Fruit fly (Drosophila melanogaster) ovary, adult (tissue): ENCODE data around the gene CG2861.

ENCODE experiments used
- CG17801 ChIP-seq: fragments of 200-800 bp; optimal IDR thresholded peaks from 2 replicates; lab custom pipeline; 2019; ENCODE audit warnings: missing biosample characterization, mild to moderate bottlenecking, missing genetic modification characterization, moderate library complexity; ENCODE audit not compliant: partially characterized antibody

Gene CG2861

DNA sequence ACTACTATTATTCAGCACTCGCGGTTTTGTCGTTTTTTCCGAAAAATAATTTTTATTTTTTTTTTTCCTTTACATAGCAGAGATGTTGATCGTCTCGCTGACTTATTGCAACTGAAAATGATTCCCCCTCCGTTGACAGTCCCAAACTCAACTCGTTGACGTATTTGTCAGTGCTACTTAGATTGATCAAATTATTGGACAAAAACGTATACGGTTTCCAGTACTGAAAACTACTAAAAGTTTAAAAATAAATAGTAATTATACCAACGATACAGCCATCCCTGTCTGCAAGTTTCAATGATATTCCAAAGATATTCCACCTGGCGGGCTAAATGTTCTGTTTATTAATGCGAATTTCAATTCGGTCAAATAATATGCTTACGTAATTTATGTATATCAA, at the start of gene CG2861:
Gene CG2861, minus strand, starts transcription at position 101 of the 400 bp plus-strand sequence.
- no peak for TF ChIP-seq CG17801

DNA sequence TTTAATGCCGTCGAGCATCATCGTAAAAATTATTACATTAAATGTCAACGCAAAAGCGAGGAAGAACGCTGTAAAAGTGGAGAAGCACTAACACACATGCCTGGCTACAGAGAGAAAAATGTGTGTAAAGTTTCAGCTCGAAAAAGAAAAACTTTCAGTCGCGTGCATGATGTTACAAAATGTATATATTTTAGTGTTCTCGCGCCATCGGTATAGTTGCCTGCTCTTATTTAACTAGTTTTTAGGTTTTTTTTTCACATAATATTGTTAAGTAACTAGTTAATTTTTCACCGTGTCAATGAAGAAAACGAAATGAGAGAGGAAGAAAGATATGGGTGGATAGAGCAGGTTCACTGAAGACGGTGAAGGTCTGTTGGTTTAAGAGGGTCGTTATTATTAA, 44.7 kb upstream of the CG2861 start:
- no peak for TF ChIP-seq CG17801

DNA sequence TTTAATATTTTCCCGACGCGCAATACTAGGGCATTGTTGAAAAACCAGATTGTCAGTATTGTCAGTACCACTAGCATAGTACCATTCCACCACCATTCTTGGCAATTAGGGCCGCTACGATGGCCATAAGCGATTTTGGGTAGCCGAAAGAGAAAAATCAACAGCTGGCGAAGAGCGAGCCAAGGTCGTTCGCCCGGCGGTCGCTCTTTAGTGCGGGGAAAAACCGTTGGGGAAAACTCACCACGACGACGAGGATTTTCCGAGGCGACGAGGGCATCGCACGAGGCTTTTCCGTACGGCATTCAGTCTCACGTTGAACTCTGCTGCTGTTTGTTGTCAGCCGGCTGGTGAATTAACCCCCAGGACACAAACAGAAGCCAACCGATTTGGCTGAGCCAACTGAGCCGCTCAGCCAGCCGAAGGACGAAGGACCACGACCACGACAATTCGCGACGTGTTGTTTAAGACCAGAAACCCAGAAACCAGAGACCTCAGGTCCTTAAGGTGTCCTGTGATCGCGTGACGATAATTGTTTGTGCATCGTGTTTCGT, 36.0 kb upstream of the CG2861 start, which contains the start of gene CG42594:
Gene CG42594, plus strand, starts transcription at position 286 of the 551 bp plus-strand sequence.
- no peak for TF ChIP-seq CG17801

DNA sequence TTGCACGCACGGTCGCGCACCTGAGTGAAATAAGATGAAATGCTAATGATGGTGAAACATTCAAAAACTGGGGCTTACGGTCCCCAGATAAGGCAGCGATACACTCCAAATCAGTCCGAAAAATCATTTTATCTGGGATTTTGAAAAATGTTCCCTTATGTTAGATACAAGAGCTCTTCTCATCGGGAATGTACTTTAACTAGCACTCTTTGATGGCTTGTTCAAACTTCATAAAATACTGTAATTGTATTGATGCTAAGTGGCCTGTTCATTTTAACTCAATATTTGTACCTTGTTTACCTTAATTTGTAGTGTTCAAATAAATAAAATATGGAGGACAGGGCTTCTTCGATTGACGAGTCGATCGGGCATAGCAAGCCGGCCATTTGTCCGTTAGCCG, 21.0 kb upstream of the CG2861 start, which contains the start of gene CG12682:
Gene CG12682, plus strand, starts transcription at position 301 of the 400 bp plus-strand sequence.
- TF ChIP-seq CG17801 = no peak

DNA sequence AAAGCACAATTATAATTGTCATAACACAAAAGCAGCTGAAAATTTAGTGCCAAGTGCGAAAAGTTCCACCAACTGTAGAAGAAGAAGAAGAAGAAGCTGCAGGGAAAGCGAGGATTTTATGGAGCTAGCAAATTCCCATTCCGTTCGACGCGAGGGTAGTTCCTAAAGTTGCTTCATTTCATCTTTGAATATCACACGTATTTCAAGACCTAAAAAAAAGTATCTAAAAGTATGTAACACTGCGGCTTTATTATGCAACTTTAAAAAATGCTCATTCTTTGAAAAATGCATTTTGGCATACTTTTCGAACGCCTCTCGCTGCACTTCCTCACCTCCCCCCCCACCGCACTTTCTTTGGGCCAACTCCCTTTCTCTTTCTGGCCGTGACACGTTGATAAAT, 3.2 kb upstream of the CG2861 start:
- TF ChIP-seq CG17801 = no peak

DNA sequence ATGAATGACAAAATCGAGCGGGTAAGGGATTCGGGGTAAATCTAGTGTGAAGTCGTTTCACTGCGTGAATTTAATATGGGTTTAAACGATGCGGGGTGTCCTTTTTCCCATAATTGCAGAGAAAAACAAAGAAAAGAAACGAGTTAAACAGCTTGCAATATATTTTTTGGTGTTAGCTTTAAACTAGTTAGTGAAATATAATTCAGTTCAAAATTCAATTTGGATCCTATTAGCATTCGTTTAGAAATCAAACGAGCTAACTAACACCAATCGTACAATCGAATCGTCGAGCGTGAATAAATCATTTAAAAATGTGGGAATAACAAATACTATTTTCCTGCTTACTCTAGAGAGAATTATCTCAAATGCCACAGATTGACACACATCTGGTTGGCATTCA, 20.9 kb downstream of the CG2861 start, which contains the start of gene CG6978:
Gene CG6978, plus strand, starts transcription at position 301 of the 400 bp plus-strand sequence.
- TF ChIP-seq CG17801 = no peak

DNA sequence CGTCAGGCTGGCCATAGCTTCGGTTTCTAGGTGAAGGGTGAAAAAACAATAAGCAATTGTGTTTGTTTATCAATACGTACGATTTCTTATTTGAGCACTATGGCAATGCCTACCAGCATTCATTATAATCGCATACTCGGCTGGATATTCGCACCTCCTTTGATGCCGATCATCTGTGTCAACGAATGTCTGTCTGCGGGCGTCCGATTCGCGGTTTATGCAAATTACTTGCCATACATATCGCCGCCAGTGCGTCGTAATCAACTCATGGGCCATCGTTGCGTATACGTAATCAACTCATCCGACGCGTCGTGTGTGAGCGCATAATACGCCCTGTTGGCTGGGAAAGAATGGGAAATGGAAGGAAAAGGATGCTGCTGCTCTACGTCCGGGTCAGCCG, 22.0 kb downstream of the CG2861 start, which contains the start of gene CG15471:
Gene CG15471, minus strand, starts transcription at position 101 of the 400 bp plus-strand sequence.
- TF ChIP-seq CG17801 = no peak

DNA sequence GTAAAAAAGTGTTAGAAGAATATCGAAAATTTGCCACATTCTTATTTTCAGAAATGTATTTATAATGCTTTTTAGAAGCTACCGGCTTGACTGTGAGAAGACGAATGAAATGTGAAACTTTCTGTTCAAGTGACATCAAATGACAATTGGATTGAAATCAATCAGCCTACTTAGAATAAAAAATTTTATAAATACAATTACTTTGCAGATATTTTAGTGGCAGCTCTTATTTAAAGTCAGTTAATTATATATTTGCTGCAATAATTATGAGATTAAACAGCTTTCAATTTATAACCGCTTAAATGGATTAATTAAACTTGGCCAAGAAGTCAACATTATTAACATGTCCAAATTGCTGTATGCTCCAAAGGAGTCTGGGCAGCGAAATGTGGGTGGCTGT, 27.4 kb downstream of the CG2861 start, which contains the start of gene CG2871:
Gene CG2871, minus strand, starts transcription at position 101 of the 400 bp plus-strand sequence.
- no peak for TF ChIP-seq CG17801

DNA sequence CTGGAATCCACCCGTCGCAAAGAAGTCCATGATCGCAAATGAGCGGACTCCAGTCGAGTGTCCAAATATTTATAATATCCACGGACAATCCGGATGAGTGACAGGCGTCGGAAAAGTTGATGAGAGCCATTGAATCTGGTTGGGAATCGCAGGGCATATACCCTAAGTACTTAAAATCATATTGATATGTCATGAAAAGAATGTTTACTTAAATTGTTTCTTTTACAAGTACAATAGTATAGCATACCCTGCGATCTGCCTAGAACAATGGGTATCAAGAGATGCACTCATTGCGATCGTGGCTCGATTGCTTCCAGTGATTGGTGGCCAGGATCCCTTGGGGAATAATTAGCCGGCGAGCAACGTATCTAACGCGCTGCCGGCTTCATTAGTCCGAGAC, 33.2 kb downstream of the CG2861 start, which contains the start of gene Klf15:
Gene Klf15, minus strand, starts transcription at position 101 of the 400 bp plus-strand sequence.
- TF ChIP-seq CG17801 = no peak

DNA sequence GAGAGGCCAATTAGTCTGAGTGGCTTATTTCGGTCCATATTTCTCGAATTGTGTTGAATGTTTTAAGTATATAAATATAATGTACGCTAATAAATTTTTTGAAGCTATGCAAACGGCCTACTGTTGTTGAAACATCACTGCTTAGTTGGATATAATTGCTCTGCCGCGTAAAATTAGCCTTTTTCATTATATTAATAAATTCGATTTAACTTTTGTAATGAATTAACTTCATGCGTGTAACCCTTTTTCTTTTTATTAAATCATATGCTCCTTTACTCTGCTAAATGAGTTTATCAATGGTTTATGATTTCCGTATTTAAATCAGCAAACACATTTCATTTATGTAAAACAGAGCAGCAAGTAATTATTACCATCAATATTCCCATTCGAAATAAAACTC, 34.6 kb downstream of the CG2861 start, which contains the start of gene CG15472:
Gene CG15472, minus strand, starts transcription at position 101 of the 400 bp plus-strand sequence.
- TF ChIP-seq CG17801 = no peak

DNA sequence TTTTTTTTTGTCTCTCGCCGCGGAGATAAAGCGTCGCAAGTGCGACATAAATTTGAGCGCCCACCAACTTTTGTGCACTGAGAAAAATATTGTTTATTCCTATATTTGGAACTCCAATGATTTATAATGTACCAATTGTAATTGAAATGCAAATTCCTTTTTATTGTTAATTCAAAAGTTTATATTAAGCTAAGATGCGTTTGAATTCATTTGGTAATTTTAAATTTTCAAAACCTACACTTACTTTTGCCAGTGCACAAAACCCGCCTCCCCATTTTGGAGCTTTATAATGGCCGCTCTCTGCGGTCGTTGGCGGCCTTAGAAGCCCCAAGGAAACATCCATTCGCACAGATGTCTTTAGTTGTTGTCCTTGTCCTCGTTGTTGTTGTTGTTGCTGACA, 42.4 kb downstream of the CG2861 start:
- no peak for TF ChIP-seq CG17801
